Fruit fly (Drosophila melanogaster) whole organism, prepupa: ENCODE results near the gene Rdh.

Source experiments
- Eip93F ChIP-seq: fragments of 200-800 bp; sonication (Bioruptor generic); optimal IDR thresholded peaks from 2 replicates; lab custom pipeline; 2016; ENCODE audit warnings: missing biosample characterization, mild to moderate bottlenecking, missing genetic modification characterization
- Lpt ChIP-seq: fragments of 200-800 bp; sonication (Bioruptor generic); optimal IDR thresholded peaks from 3 replicates; lab custom pipeline; 2016; ENCODE audit warnings: missing biosample characterization, missing genetic modification characterization
- dsx ChIP-seq: fragments of 200-800 bp; optimal IDR thresholded peaks from 3 replicates; lab custom pipeline; 2019; ENCODE audit warnings: missing biosample characterization, mild to moderate bottlenecking, missing genetic modification characterization, moderate library complexity; ENCODE audit not compliant: poor library complexity, severe bottlenecking
- fd85E ChIP-seq: fragments of 200-800 bp; sonication (Bioruptor generic); optimal IDR thresholded peaks from 3 replicates; lab custom pipeline; 2016; ENCODE audit warnings: missing biosample characterization, missing genetic modification characterization

DNA sequence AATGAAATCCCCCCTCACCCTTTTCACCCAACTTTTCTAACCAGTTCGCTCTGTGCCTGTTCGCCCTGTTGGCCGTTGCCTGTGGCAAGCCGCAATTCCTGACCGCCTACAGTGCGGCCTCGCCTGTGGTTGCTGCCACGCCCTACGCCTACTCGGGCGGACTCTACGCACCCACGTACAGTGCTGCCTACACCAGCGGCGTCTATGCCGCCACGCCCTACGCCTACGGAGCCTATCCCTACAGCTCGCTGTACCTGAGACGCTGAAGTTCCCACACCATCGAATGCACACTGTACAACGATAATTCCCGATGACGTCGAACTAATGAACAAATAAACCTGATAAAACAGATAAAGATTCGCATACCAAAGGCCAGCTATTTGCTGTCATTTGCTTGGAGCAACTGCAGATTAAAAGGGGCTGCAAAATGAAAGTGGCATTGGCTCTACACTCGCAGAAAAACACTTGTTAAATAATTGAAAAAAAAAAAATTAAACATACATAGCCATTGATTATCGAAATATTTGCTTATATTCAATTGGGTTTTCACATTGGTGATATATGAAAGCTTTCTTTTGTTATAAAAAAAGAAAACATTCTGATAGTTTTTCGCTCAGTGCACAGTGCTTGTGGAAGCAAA, 34.1 kb upstream of the Rdh start:
- TF ChIP-seq fd85E (GFP tag; lab: Kevin White, UChicago) (no peak), dsx (no peak), Eip93F (no peak), Lpt (GFP tag; lab: Kevin White, UChicago) (no peak)
